Fruit fly (Drosophila melanogaster): ENCODE results near the gene CG4199.

Gene CG4199

dm6 chrX:2050070-2050899 lies 23.0 kb downstream of the CG4199 start, which contains the start of gene moody (continued):
- peak; percentile 98 for TF ChIP-seq CG7372 (GFP tag; IDR thresholded peaks at IDR 0.05)
- TF ChIP-seq CG6683 (GFP tag; optimal IDR thresholded peaks at IDR 0.05), result peak; percentile 94
- TF ChIP-seq HHEX (GFP tag; optimal IDR thresholded peaks at IDR 0.05), result peak; percentile 97
- peak; percentile 95 for TF ChIP-seq CG30431 (GFP tag; optimal IDR thresholded peaks at IDR 0.05)
- peak; percentile 92 for TF ChIP-seq wek (GFP tag; optimal IDR thresholded peaks at IDR 0.05)
- peak; percentile 83 for TF ChIP-seq CG6254 (GFP tag; optimal IDR thresholded peaks at IDR 0.05)
- peak; percentile 98 for TF ChIP-seq sisA (GFP tag; IDR thresholded peaks at IDR 0.05)
- TF ChIP-seq CG12659 (GFP tag; optimal IDR thresholded peaks at IDR 0.05), result peak; percentile 98
- TF ChIP-seq BEAF-32 (GFP tag; optimal IDR thresholded peaks at IDR 0.05), result peak; percentile 16
- no peak for TF ChIP-seq inv (GFP tag; IDR thresholded peaks at IDR 0.05; ENCODE audit: partially characterized antibody)
- peak; percentile 98 for TF ChIP-seq Aef1 (GFP tag; IDR thresholded peaks at IDR 0.05)
- peak; percentile 79 for TF ChIP-seq CG7928 (GFP tag; optimal IDR thresholded peaks at IDR 0.05)
- peak; percentile 97 for TF ChIP-seq PHDP (tag; optimal IDR thresholded peaks at IDR 0.05)
- peak; percentile 91 for TF ChIP-seq Adf1 (GFP tag; IDR thresholded peaks at IDR 0.05)
- peak; percentile 93 for TF ChIP-seq Oli (tag; optimal IDR thresholded peaks at IDR 0.05)
- TF ChIP-seq CG4404 (GFP tag; IDR thresholded peaks at IDR 0.05), result peak; percentile 93
- TF ChIP-seq lbe (GFP tag; optimal IDR thresholded peaks at IDR 0.05), result peak; percentile 86
- peak; percentile 94 for TF ChIP-seq scrt (GFP tag; optimal IDR thresholded peaks at IDR 0.05)
- TF ChIP-seq CG4424 (GFP tag; optimal IDR thresholded peaks at IDR 0.05), result peak; percentile 97
- peak; percentile 98 for TF ChIP-seq ara (GFP tag; IDR thresholded peaks at IDR 0.05)
- TF ChIP-seq p53 (GFP tag; optimal IDR thresholded peaks at IDR 0.05), result peak; percentile 95
- peak; percentile 98 for TF ChIP-seq CG30403 (GFP tag; optimal IDR thresholded peaks at IDR 0.05)
- TF ChIP-seq CG4328 (GFP tag; optimal IDR thresholded peaks at IDR 0.05), result peak; percentile 99
- peak; percentile 91 for TF ChIP-seq gcm2 (GFP tag; optimal IDR thresholded peaks at IDR 0.05)
- TF ChIP-seq Usf (GFP tag; optimal IDR thresholded peaks at IDR 0.05), result peak; percentile 96
- peak; percentile 94 for TF ChIP-seq CG32767 (GFP tag; IDR thresholded peaks at IDR 0.05)
- TF ChIP-seq toy (GFP tag; IDR thresholded peaks at IDR 0.05), result peak; percentile 95
- peak; percentile 98 for TF ChIP-seq MBD-R2 (GFP tag; IDR thresholded peaks at IDR 0.05)
- no peak for TF ChIP-seq h (optimal IDR thresholded peaks at IDR 0.05)
- TF ChIP-seq CG10959 (GFP tag; IDR thresholded peaks at IDR 0.05), result peak; percentile 96
- peak; percentile 98 for TF ChIP-seq Atf6 (GFP tag; IDR thresholded peaks at IDR 0.05)
- TF ChIP-seq D19A (tag; optimal IDR thresholded peaks at IDR 0.05), result peak; percentile 91
- TF ChIP-seq CG4360 (GFP tag; IDR thresholded peaks at IDR 0.05), result peak; percentile 79
- peak; percentile 96 for TF ChIP-seq crol (GFP tag; IDR thresholded peaks at IDR 0.05)
- TF ChIP-seq CG17612 (GFP tag; IDR thresholded peaks at IDR 0.05), result peak; percentile 97
- peak; percentile 96 for TF ChIP-seq fu2 (GFP tag; optimal IDR thresholded peaks at IDR 0.05)
- peak; percentile 83 for TF ChIP-seq phol (tag; optimal IDR thresholded peaks at IDR 0.05)
- peak; percentile 95 for TF ChIP-seq gem (tag; optimal IDR thresholded peaks at IDR 0.05)
- peak; percentile 94 for TF ChIP-seq oc (tag; optimal IDR thresholded peaks at IDR 0.05)
- peak; percentile 97 for TF ChIP-seq CG11723 (GFP tag; optimal IDR thresholded peaks at IDR 0.05)
- TF ChIP-seq Bdp1 (GFP tag; optimal IDR thresholded peaks at IDR 0.05), result peak; percentile 88
- no peak for TF ChIP-seq pan (optimal IDR thresholded peaks at IDR 0.05)
- peak in 1 of 2 experiments; percentile 99 for TF ChIP-seq pan (GFP tag; optimal IDR thresholded peaks at IDR 0.05 in 1 of 2, IDR thresholded peaks at IDR 0.05 in 1 of 2)
- peak; percentile 88 for TF ChIP-seq CG3407 (GFP tag; optimal IDR thresholded peaks at IDR 0.05)
- peak; percentile 98 for TF ChIP-seq CG34422 (GFP tag; IDR thresholded peaks at IDR 0.05)
- TF ChIP-seq chm (GFP tag; IDR thresholded peaks at IDR 0.05), result peak; percentile 99
- TF ChIP-seq TFAM (GFP tag; optimal IDR thresholded peaks at IDR 0.05), result peak; percentile 66
- peak; percentile 83 for TF ChIP-seq CG3838 (GFP tag; optimal IDR thresholded peaks at IDR 0.05)
- TF ChIP-seq gt (GFP tag; IDR thresholded peaks at IDR 0.05), result peak; percentile 94

All from whole organism, embryonic.